Fruit fly (Drosophila melanogaster): ENCODE measurements around the gene Nipsnap.
A peak's percentile ranks its signal among the peaks of the same experiment; 100 is the strongest.

Nipsnap gene

dm6 chrX:16089012-16089963 lies 15.9 kb upstream of the Nipsnap start (continued):
- TF ChIP-seq sd (tag; optimal IDR thresholded peaks at IDR 0.05) (peak; percentile 44), unc-4 (GFP tag; IDR thresholded peaks at IDR 0.05; ENCODE audit: partially characterized antibody) (0 out of 2 replicates have a peak, but pooled peaks have one; percentile 32), eve (GFP tag; optimal IDR thresholded peaks at IDR 0.05) (peak in 1 of 2 experiments; percentile 23), ase (GFP tag; IDR thresholded peaks at IDR 0.05) (no peak), NFAT (GFP tag; IDR thresholded peaks at IDR 0.05) (no peak), btn (GFP tag; optimal IDR thresholded peaks at IDR 0.05) (no peak), Hr3 (GFP tag; optimal IDR thresholded peaks at IDR 0.05) (no peak), Atf6 (GFP tag; IDR thresholded peaks at IDR 0.05) (0 out of 2 replicates have a peak, but pooled peaks have one; percentile 19), Hand (GFP tag; optimal IDR thresholded peaks at IDR 0.05) (peak; percentile 5), kni (GFP tag; optimal IDR thresholded peaks at IDR 0.05) (peak; percentile 18)

DNA sequence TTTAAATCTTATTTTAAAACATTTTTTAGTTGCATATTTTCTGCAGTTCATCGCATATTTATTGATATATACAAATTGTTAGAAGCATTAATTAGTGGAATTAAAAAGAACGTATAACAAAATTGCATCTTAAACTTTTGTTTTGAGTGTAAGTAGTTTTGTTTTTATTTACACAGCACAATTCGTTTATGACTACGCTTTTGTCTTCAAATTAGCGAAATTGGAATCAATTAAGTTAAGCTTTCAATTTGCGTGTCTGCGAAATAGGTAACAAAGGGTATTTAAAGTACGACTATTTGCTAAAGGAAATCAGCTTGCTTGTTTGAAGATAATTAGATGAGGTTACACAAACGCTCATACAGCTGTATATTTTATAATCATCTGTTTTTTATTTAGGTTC lies 14.9 kb upstream of the Nipsnap start:
- TF ChIP-seq gsb (GFP tag; IDR thresholded peaks at IDR 0.05) (no peak), CG10321 (GFP tag; IDR thresholded peaks at IDR 0.05) (no peak), bbx (GFP tag; IDR thresholded peaks at IDR 0.05; ENCODE audit: partially characterized antibody) (no peak), en (GFP tag; optimal IDR thresholded peaks at IDR 0.05) (no peak), D19A (tag; optimal IDR thresholded peaks at IDR 0.05) (peak; percentile 76), slbo (GFP tag; IDR thresholded peaks at IDR 0.05) (peak; percentile 3; the same call in 1 of the 2 replicates), dpn (GFP tag; optimal IDR thresholded peaks at IDR 0.05) (peak in 1 of 2 experiments; percentile 3), abd-A (tag; optimal IDR thresholded peaks at IDR 0.05) (no peak), Oli (tag; optimal IDR thresholded peaks at IDR 0.05) (no peak), ems (GFP tag; optimal IDR thresholded peaks at IDR 0.05) (no peak), NfI (GFP tag; optimal IDR thresholded peaks at IDR 0.05) (no peak), CG11085 (GFP tag; IDR thresholded peaks at IDR 0.05) (no peak), wdn (GFP tag; IDR thresholded peaks at IDR 0.05) (no peak), Sry-β (GFP tag; optimal IDR thresholded peaks at IDR 0.05) (no peak), CG12659 (GFP tag; optimal IDR thresholded peaks at IDR 0.05) (peak; percentile 5), Hr39 (optimal IDR thresholded peaks at IDR 0.05) (no peak), CG14860 (GFP tag; IDR thresholded peaks at IDR 0.05; ENCODE audit: partially characterized antibody) (no peak), CG9437 (GFP tag; optimal IDR thresholded peaks at IDR 0.05) (no peak), cato (GFP tag; optimal IDR thresholded peaks at IDR 0.05; ENCODE audit: borderline replicate concordance) (no peak), ac (GFP tag; optimal IDR thresholded peaks at IDR 0.05) (no peak), sens (GFP tag) (peak; percentile 85), CG10274 (GFP tag; optimal IDR thresholded peaks at IDR 0.05) (no peak), her (GFP tag; optimal IDR thresholded peaks at IDR 0.05) (no peak), CG8944 (GFP tag; optimal IDR thresholded peaks at IDR 0.05) (no peak), HLH4C (GFP tag; IDR thresholded peaks at IDR 0.05; ENCODE audit: partially characterized antibody) (no peak), kay (GFP tag; optimal IDR thresholded peaks at IDR 0.05) (no peak), grau (tag; optimal IDR thresholded peaks at IDR 0.05) (peak; percentile 3), run (tag; optimal IDR thresholded peaks at IDR 0.05) (no peak), fu2 (GFP tag; optimal IDR thresholded peaks at IDR 0.05) (no peak), NK7.1 (GFP tag; optimal IDR thresholded peaks at IDR 0.05) (no peak), CG15514 (GFP tag; optimal IDR thresholded peaks at IDR 0.05) (no peak), emc (GFP tag; optimal IDR thresholded peaks at IDR 0.05) (no peak), Med (GFP tag) (peak; percentile 61), row (GFP tag; IDR thresholded peaks at IDR 0.05) (0 out of 3 replicates have a peak, but pooled peaks have one; percentile 16), oc (tag; optimal IDR thresholded peaks at IDR 0.05) (no peak), TFAM (GFP tag; optimal IDR thresholded peaks at IDR 0.05) (no peak), Atf3 (GFP tag; optimal IDR thresholded peaks at IDR 0.05) (no peak), nmo (GFP tag; optimal IDR thresholded peaks at IDR 0.05) (peak; percentile 12)

Measured in whole organism, embryonic.